Fruit fly (Drosophila melanogaster): ENCODE results near the gene CG2611.

The CG2611 gene

dm6 chr2L:20640617-20641016 is 9.4 kb upstream of the CG2611 start, which contains the start of gene Sfp38D:
Gene Sfp38D (plus strand): TSS chr2L:20640917.
- TF ChIP-seq Pif1A (GFP tag; optimal IDR thresholded peaks at IDR 0.05) (no peak), EcR (GFP tag; optimal IDR thresholded peaks at IDR 0.05) (no peak)

DNA sequence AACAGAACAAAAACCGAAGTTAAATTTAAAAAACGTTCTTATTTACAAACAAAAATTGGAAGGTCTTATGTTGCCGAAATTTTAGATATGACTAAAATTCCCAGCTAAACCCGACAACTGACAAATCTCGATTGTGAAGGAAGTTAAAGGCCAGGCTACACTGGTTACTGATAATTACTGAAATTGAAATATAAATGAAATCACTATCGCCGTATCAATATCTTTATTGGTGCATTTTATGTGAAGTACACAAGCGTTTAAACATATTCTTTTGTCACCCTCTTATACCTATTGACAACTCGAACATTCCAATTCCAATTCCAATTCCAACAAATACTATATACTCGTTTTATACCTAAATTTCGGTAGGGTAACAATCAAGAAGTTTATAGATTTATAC is 6.8 kb upstream of the CG2611 start, which contains the start of gene CG17470:
Gene CG17470, minus strand, starts transcription at position 101 of the 400 bp plus-strand sequence.
- TF ChIP-seq CG8301 (tag; optimal IDR thresholded peaks at IDR 0.05): no peak
- TF ChIP-seq CG9948 (tag; optimal IDR thresholded peaks at IDR 0.05): no peak
- TF ChIP-seq Snoo (tag; optimal IDR thresholded peaks at IDR 0.05): no peak
- no peak for TF ChIP-seq Ets98B (GFP tag; IDR thresholded peaks at IDR 0.05)
- TF ChIP-seq rn (GFP tag; IDR thresholded peaks at IDR 0.05): no peak
- TF ChIP-seq CG10348 (GFP tag; IDR thresholded peaks at IDR 0.05): no peak
- no peak for TF ChIP-seq gl (tag; optimal IDR thresholded peaks at IDR 0.05)

DNA sequence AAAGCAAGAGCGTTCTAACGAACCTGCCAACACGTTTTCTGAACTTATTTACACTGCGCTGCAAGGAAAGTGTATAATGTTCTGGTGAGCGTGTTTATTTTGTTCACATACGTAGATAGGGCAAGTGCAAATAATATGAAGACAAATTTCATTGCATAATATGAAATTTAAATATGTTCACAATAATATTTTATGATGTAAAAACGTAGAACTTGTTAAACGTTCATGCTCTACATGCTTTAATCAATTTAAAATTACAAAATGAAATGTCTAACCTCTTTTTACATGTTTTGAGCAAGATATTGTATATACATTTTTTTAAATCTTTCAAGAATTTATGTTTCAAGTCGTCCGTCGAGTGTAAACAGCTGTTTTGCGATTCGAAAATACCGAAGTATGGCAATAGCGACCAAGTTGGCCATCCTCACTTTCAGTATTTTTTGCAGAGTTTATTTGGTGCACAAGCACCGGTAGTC is 4.6 kb upstream of the CG2611 start, which contains the start of the genes phr6-4 and CG2608:
Gene phr6-4, minus strand, starts transcription at position 398 of the 476 bp plus-strand sequence.
Gene CG2608, plus strand, starts transcription at position 429 of the 476 bp plus-strand sequence.
- TF ChIP-seq CG15710 (tag; optimal IDR thresholded peaks at IDR 0.05) (peak; percentile 95), CG13204 (GFP tag; optimal IDR thresholded peaks at IDR 0.05) (no peak), D1 (tag; optimal IDR thresholded peaks at IDR 0.05) (peak; percentile 92), Pif1A (GFP tag; optimal IDR thresholded peaks at IDR 0.05) (peak; percentile 94), fd96Ca (GFP tag; IDR thresholded peaks at IDR 0.05) (peak; percentile 66; the same call in 1 of the 3 replicates), EcR (GFP tag; optimal IDR thresholded peaks at IDR 0.05) (peak; percentile 15), CG10348 (GFP tag; IDR thresholded peaks at IDR 0.05) (no peak), CG17806 (tag; optimal IDR thresholded peaks at IDR 0.05) (peak; percentile 94), CG9948 (tag; optimal IDR thresholded peaks at IDR 0.05) (peak; percentile 96), CG34367 (tag; optimal IDR thresholded peaks at IDR 0.05) (peak; percentile 95), Snoo (tag; optimal IDR thresholded peaks at IDR 0.05) (peak; percentile 91), CG8301 (tag; optimal IDR thresholded peaks at IDR 0.05) (peak; percentile 95), CG14655 (GFP tag; optimal IDR thresholded peaks at IDR 0.05) (peak; percentile 96), CG12605 (GFP tag; IDR thresholded peaks at IDR 0.05) (peak; percentile 83), CG32121 (GFP tag; IDR thresholded peaks at IDR 0.05) (peak; percentile 88), Pif1B (GFP tag; optimal IDR thresholded peaks at IDR 0.05) (peak; percentile 91), Ets98B (GFP tag; IDR thresholded peaks at IDR 0.05) (peak; percentile 83), gl (tag; optimal IDR thresholded peaks at IDR 0.05) (peak; percentile 84), rn (GFP tag; IDR thresholded peaks at IDR 0.05) (peak; percentile 83), CG4496 (GFP tag; IDR thresholded peaks at IDR 0.05) (peak; percentile 89), CG8159 (tag; optimal IDR thresholded peaks at IDR 0.05) (peak; percentile 96)

DNA sequence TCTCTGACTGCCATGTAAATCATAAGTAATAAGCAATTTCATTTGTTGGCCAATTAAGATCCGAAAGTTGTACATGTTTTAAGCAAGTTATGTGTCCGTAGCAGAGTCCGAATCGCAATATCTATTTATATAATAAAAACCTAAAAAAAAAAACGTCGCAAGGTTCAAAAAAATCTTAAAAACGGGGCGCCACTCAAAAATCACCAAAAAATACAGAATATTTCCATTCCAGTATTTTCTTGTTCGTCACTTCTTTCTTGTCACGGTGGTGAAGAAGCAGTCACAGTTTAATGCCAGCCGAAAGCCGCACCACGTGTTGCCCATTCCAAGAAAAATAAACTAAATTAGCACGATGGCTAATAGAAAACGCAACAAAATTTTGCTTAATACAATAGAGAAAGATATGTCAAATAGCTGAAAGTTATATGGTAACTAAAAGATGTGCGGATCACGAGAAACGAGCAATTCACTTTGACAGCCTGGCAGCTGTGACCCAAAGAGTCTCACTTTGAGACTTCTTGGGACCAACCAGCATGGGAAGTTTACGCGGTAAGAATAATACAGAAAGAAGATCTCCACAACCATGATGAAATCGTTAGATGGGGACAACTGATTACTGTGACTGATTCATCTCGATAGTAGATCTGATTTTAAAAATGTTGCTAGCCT is 2.6 kb upstream of the CG2611 start:
- TF ChIP-seq Snoo (tag; optimal IDR thresholded peaks at IDR 0.05): no peak
- TF ChIP-seq CG15710 (tag; optimal IDR thresholded peaks at IDR 0.05): no peak
- TF ChIP-seq fd96Ca (GFP tag; IDR thresholded peaks at IDR 0.05): no peak
- no peak for TF ChIP-seq CG34367 (tag; optimal IDR thresholded peaks at IDR 0.05)
- no peak for TF ChIP-seq gl (tag; optimal IDR thresholded peaks at IDR 0.05)
- no peak for TF ChIP-seq CG8301 (tag; optimal IDR thresholded peaks at IDR 0.05)

DNA sequence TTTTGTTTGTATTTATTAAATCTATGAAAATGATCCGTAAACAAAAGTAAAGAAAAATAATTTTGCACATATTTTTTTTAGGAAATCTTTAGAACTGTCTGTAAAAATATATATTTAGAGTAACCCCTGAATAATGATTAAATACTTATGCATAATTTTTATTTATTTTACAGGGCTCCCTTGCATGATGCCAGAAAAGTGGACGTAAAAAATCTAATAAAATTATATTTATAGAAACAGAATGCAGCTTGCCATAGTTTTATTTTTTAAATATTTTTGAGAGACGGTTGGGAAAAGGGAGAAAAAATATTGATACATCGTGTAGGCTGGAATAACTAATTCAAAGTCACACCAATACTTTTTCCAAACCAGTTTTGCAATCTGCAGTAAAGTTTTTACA is 1.4 kb upstream of the CG2611 start, which contains the start of gene CG18810:
Gene CG18810, plus strand, starts transcription at position 301 of the 400 bp plus-strand sequence.
- TF ChIP-seq CG15710 (tag; optimal IDR thresholded peaks at IDR 0.05) (no peak), fd96Ca (GFP tag; IDR thresholded peaks at IDR 0.05) (no peak), CG10348 (GFP tag; IDR thresholded peaks at IDR 0.05) (no peak), CG12605 (GFP tag; IDR thresholded peaks at IDR 0.05) (no peak), Ets98B (GFP tag; IDR thresholded peaks at IDR 0.05) (no peak), CG17806 (tag; optimal IDR thresholded peaks at IDR 0.05) (no peak), Pif1A (GFP tag; optimal IDR thresholded peaks at IDR 0.05) (no peak)

- TF ChIP-seq Snoo (tag; optimal IDR thresholded peaks at IDR 0.05): no peak
- TF ChIP-seq CG10348 (GFP tag; IDR thresholded peaks at IDR 0.05): no peak
- TF ChIP-seq CG32121 (GFP tag; IDR thresholded peaks at IDR 0.05): peak; percentile 60
- TF ChIP-seq CG15710 (tag; optimal IDR thresholded peaks at IDR 0.05): peak; percentile 37
- no peak for TF ChIP-seq CG9948 (tag; optimal IDR thresholded peaks at IDR 0.05)
- no peak for TF ChIP-seq CG12605 (GFP tag; IDR thresholded peaks at IDR 0.05)
- TF ChIP-seq CG13204 (GFP tag; optimal IDR thresholded peaks at IDR 0.05): no peak
- no peak for TF ChIP-seq gl (tag; optimal IDR thresholded peaks at IDR 0.05)
- TF ChIP-seq D1 (tag; optimal IDR thresholded peaks at IDR 0.05): no peak
- peak; percentile 45 for TF ChIP-seq Ets98B (GFP tag; IDR thresholded peaks at IDR 0.05)
- no peak for TF ChIP-seq Pif1B (GFP tag; optimal IDR thresholded peaks at IDR 0.05)
- TF ChIP-seq CG14655 (GFP tag; optimal IDR thresholded peaks at IDR 0.05): no peak
- peak; percentile 8; the same call in 1 of the 3 replicates for TF ChIP-seq fd96Ca (GFP tag; IDR thresholded peaks at IDR 0.05)
- TF ChIP-seq CG17806 (tag; optimal IDR thresholded peaks at IDR 0.05): peak; percentile 22
- TF ChIP-seq CG34367 (tag; optimal IDR thresholded peaks at IDR 0.05): no peak
- no peak for TF ChIP-seq CG4496 (GFP tag; IDR thresholded peaks at IDR 0.05)
- peak; percentile 79 for TF ChIP-seq EcR (GFP tag; optimal IDR thresholded peaks at IDR 0.05)
- no peak for TF ChIP-seq rn (GFP tag; IDR thresholded peaks at IDR 0.05)
- no peak for TF ChIP-seq CG8301 (tag; optimal IDR thresholded peaks at IDR 0.05)
These were observed 6.1 kb downstream of the CG2611 start, which contains the start of the genes brun and CG2614 for dm6 chr2L:20656110-20656509. Gene brun (minus strand): TSS chr2L:20656178. Gene CG2614 (plus strand): TSS chr2L:20656426.
